Worm (Caenorhabditis elegans) whole organism, L3 larva: Measurements from ENCODE around the gene sas-7.

Experiments used
- ZK546.5 ChIP-seq: sonication (generic microtip); optimal IDR thresholded peaks from 2 replicates; lab custom pipeline; 2017; ENCODE audit warnings: missing biosample characterization, missing genetic modification characterization
- aly-2 ChIP-seq: fragments of 150-350 bp; optimal IDR thresholded peaks from 2 replicates; lab custom pipeline; 2014; ENCODE audit warnings: missing biosample characterization, missing genetic modification characterization
- ceh-9 ChIP-seq: sonication (generic microtip); optimal IDR thresholded peaks from 2 replicates; lab custom pipeline; 2018; ENCODE audit warnings: missing biosample characterization, missing genetic modification characterization
- egl-27 ChIP-seq: sonication (generic microtip); optimal IDR thresholded peaks from 4 replicates; lab custom pipeline; 2017; ENCODE audit warnings: missing biosample characterization, missing genetic modification reagents, missing genetic modification characterization
- elt-3 ChIP-seq, 3 experiments: fragments of 150-350 bp in 1 of 3; sonication (generic microtip) in 2 of 3; optimal IDR thresholded peaks; 2 replicates in 2 of 3; 4 replicates in 1 of 3; lab custom pipeline; 2014 to 2017; ENCODE audit warnings: missing biosample characterization in 3 of 3, missing genetic modification characterization in 3 of 3
- fos-1 ChIP-seq: fragments of 150-350 bp; optimal IDR thresholded peaks from 2 replicates; lab custom pipeline; 2014; ENCODE audit warnings: missing biosample characterization, missing genetic modification characterization
- lsy-12 ChIP-seq: sonication (generic microtip); optimal IDR thresholded peaks from 2 replicates; lab custom pipeline; 2016; ENCODE audit warnings: mild to moderate bottlenecking, missing genetic modification characterization, missing compliant biosample characterization
- nhr-23 ChIP-seq: fragments of 150-350 bp; optimal IDR thresholded peaks from 2 replicates; lab custom pipeline; 2014; ENCODE audit warnings: missing biosample characterization, missing genetic modification reagents, missing genetic modification characterization
- nhr-237 ChIP-seq: fragments of 150-350 bp; optimal IDR thresholded peaks from 2 replicates; lab custom pipeline; 2014; ENCODE audit warnings: missing biosample characterization, missing genetic modification characterization
- pqm-1 ChIP-seq: fragments of 150-350 bp; optimal IDR thresholded peaks from 2 replicates; lab custom pipeline; 2017; ENCODE audit warnings: missing biosample characterization, missing genetic modification characterization, inconsistent platforms
- snpc-4 ChIP-seq: fragments of 150-350 bp; optimal IDR thresholded peaks from 2 replicates; lab custom pipeline; 2014; ENCODE audit warnings: missing biosample characterization, missing genetic modification characterization
- ztf-11 ChIP-seq: fragments of 150-350 bp; optimal IDR thresholded peaks from 2 replicates; lab custom pipeline; 2014; ENCODE audit warnings: missing biosample characterization, missing genetic modification characterization

DNA sequence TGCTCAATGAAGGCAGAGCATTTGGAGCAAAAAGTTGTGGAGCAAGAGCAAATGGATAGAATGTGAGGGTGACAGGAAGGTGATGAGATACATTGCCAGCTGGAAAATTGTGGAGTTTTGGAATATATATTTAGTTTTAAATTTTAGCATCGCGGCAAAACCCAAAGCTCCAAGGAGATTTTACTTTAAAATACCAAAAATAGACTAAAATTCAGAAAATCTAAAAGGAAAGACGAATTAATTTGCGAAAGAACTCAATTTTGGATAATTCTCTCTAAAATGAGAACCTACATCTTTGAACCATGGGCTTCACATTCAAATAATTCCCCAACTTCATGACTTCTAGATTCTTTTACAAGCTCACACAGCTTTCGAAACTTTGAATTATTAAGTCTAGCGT is 11.7 kb downstream of the sas-7 start, which contains the start of gene T07C4.12:
- TF ChIP-seq ZK546.5 (tag; lab: Kevin White, UChicago) (no peak), nhr-237 (tag; lab: Kevin White, UChicago) (no peak), egl-27 (tag; lab: Kevin White, UChicago) (no peak), ceh-9 (tag; lab: Kevin White, UChicago) (no peak), aly-2 (tag; lab: Kevin White, UChicago) (no peak), pqm-1 (tag; lab: Kevin White, UChicago) (no peak), snpc-4 (tag; lab: Kevin White, UChicago) (no peak), nhr-23 (tag; lab: Kevin White, UChicago) (no peak), lsy-12 (tag; lab: Kevin White, UChicago) (no peak), elt-3 (tag; optimal IDR thresholded peaks at IDR 0.05; lab: Kevin White, UChicago) (no peak), fos-1 (tag; lab: Kevin White, UChicago) (no peak), ztf-11 (tag; lab: Kevin White, UChicago) (no peak)
